Fruit fly (Drosophila melanogaster): ENCODE measurements around the gene TRAM.

DNA sequence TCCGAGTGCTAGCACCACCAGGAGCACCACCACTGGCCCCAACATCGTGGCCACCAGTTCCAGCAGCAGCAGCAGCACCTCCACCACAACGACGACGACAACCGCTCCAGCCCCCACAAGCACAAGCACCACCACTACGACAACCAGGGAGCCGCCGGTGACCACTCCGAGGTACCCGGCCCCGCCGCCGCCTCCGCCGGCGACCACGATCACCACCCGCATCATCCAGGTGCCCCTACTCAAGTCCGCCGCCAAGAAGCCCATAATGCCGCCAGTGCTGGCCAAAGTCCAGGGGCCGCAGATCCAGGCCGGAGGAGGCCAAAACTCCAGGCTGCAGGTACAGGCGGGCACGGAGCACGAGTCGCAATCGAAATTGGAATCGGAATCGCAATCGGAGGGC lies 1.0 kb upstream of the TRAM start:
- TF ChIP-seq Dll (optimal IDR thresholded peaks at IDR 0.05) (no peak), psq (optimal IDR thresholded peaks at IDR 0.05) (no peak), CG8478 (optimal IDR thresholded peaks at IDR 0.05) (no peak), pan (optimal IDR thresholded peaks at IDR 0.05) (no peak)
